Worm (Caenorhabditis elegans): ENCODE data around the gene C39B5.10.

ce11 chrIII:2272732-2273131, 33.3 kb upstream of the C39B5.10 start, which contains the start of gene fbxa-39:
- TF ChIP-seq flt-1 (GFP tag; IDR thresholded peaks at IDR 0.05) = no peak
- no peak for TF ChIP-seq cog-1 (tag; optimal IDR thresholded peaks at IDR 0.05)
- no peak for TF ChIP-seq med-1 (GFP tag; optimal IDR thresholded peaks at IDR 0.05; ENCODE audit: insufficient read depth)
- no peak for TF ChIP-seq ref-1 (GFP tag; conservative IDR thresholded peaks at IDR 0.05)
- TF ChIP-seq T22C8.4 (GFP tag; IDR thresholded peaks at IDR 0.05) = no peak

Data from whole organism, midembryonic.